Worm (Caenorhabditis elegans) whole organism, L4 larva: ENCODE results near the gene ttll-4.
A peak's percentile ranks its signal among the peaks of the same experiment; 100 is the strongest.

Experiments
- Y48G9A.11 ChIP-seq: fragments of 200-800 bp; sonication (Bioruptor generic); IDR thresholded peaks from 2 replicates; pipeline ENCODE4 v1.3.6; 2022; ENCODE audit warnings: missing genetic modification reagents, missing genetic modification characterization, missing compliant biosample characterization
- aly-2 ChIP-seq: sonication (generic microtip); optimal IDR thresholded peaks from 2 replicates; lab custom pipeline; 2018; ENCODE audit warnings: missing biosample characterization, missing genetic modification characterization
- ama-1 ChIP-seq: fragments of 150-350 bp; optimal IDR thresholded peaks from 2 replicates; lab custom pipeline; 2014; ENCODE audit warnings: inconsistent platforms, mixed read lengths
- dve-1 ChIP-seq: sonication (generic microtip); optimal IDR thresholded peaks from 2 replicates; lab custom pipeline; 2017; ENCODE audit warnings: antibody characterized with exemption, mild to moderate bottlenecking, missing genetic modification characterization, missing compliant biosample characterization; ENCODE audit not compliant: insufficient read depth
- egl-27 ChIP-seq: sonication (generic microtip); optimal IDR thresholded peaks from 3 replicates; lab custom pipeline; 2017; ENCODE audit warnings: missing biosample characterization, missing genetic modification reagents, missing genetic modification characterization
- fos-1 ChIP-seq: fragments of 150-350 bp; optimal IDR thresholded peaks from 2 replicates; lab custom pipeline; 2014; ENCODE audit warnings: missing biosample characterization, missing genetic modification characterization
- nhr-11 ChIP-seq: fragments of 150-350 bp; optimal IDR thresholded peaks from 2 replicates; lab custom pipeline; 2014; ENCODE audit warnings: missing biosample characterization, missing genetic modification characterization
- nhr-237 ChIP-seq: sonication (generic microtip); optimal IDR thresholded peaks from 2 replicates; lab custom pipeline; 2017; ENCODE audit warnings: missing biosample characterization, missing genetic modification characterization
- nhr-28 ChIP-seq: fragments of 150-350 bp; optimal IDR thresholded peaks from 2 replicates; lab custom pipeline; 2014; ENCODE audit warnings: missing biosample characterization, missing genetic modification characterization
- nhr-41 ChIP-seq: fragments of 200-800 bp; sonication (Bioruptor generic); IDR thresholded peaks from 2 replicates; pipeline ENCODE4 v1.3.6; 2022; ENCODE audit warnings: missing genetic modification reagents, missing genetic modification characterization, missing compliant biosample characterization
- nhr-76 ChIP-seq: fragments of 150-350 bp; optimal IDR thresholded peaks from 2 replicates; lab custom pipeline; 2014; ENCODE audit warnings: missing biosample characterization, missing genetic modification characterization
- pqm-1 ChIP-seq: sonication (generic microtip); optimal IDR thresholded peaks from 2 replicates; lab custom pipeline; 2017; ENCODE audit warnings: missing biosample characterization, missing genetic modification characterization
- unc-62 ChIP-seq, 3 experiments: fragments of 150-350 bp in 1 of 3; sonication (generic microtip); optimal IDR thresholded peaks in 2 of 3; peaks in 1 of 3; 1 replicate in 1 of 3; 2 replicates in 2 of 3; lab custom pipeline; 2014 to 2017; ENCODE audit warnings: missing biosample characterization in 3 of 3, missing genetic modification characterization in 3 of 3, missing genetic modification reagents in 3 of 3, missing genotype in 1 of 3

- TF ChIP-seq unc-62 (GFP tag; optimal IDR thresholded peaks at IDR 0.05 in 1 of 2; lab: Kevin White, UChicago) (no peak), unc-62 (tag; optimal IDR thresholded peaks at IDR 0.05; lab: Kevin White, UChicago) (no peak), nhr-76 (tag; lab: Kevin White, UChicago) (no peak), nhr-41 (no peak), nhr-237 (tag; lab: Kevin White, UChicago) (no peak), Y48G9A.11 (GFP tag; lab: Robert Waterston, UW) (no peak), nhr-28 (peak; percentile 47), ama-1 (lab: Kevin White, UChicago) (no peak), dve-1 (no peak), nhr-11 (tag; lab: Kevin White, UChicago) (no peak), pqm-1 (tag; lab: Kevin White, UChicago) (peak; percentile 8), egl-27 (tag; lab: Kevin White, UChicago) (no peak), fos-1 (tag; lab: Kevin White, UChicago) (no peak), aly-2 (tag; lab: Kevin White, UChicago) (no peak)
Observed at ce11 chrIII:10095377-10095776, 28.6 kb upstream of the ttll-4 start.
